Fruit fly (Drosophila melanogaster) whole organism, embryonic: ENCODE data around the gene CG3104.

Source experiments
- Adf1 ChIP-seq: fragments of 200-800 bp; sonication (Bioruptor generic); IDR thresholded peaks from 2 replicates; pipeline ENCODE4 v1.3.6; 2022; ENCODE audit warnings: missing biosample characterization, missing genetic modification characterization
- CG10147 ChIP-seq: fragments of 200-800 bp; sonication (Bioruptor generic); optimal IDR thresholded peaks from 2 replicates; lab custom pipeline; 2019; ENCODE audit warnings: missing biosample characterization, mild to moderate bottlenecking, missing genetic modification characterization, moderate library complexity
- CG10267 ChIP-seq: fragments of 200-800 bp; sonication (Bioruptor generic); optimal IDR thresholded peaks from 2 replicates; lab custom pipeline; 2018; ENCODE audit warnings: missing biosample characterization, mild to moderate bottlenecking, missing genetic modification characterization, moderate library complexity
- CG10979 ChIP-seq: fragments of 200-800 bp; sonication (Bioruptor generic); optimal IDR thresholded peaks from 2 replicates; lab custom pipeline; 2018; ENCODE audit warnings: missing biosample characterization, mild to moderate bottlenecking, missing genetic modification characterization, moderate library complexity
- CG11398 ChIP-seq: fragments of 200-800 bp; sonication (Bioruptor generic); optimal IDR thresholded peaks from 2 replicates; lab custom pipeline; 2016; ENCODE audit warnings: missing biosample characterization, missing genetic modification characterization
- CG14014 ChIP-seq: fragments of 200-800 bp; sonication (Bioruptor generic); IDR thresholded peaks from 2 replicates; pipeline ENCODE4 v1.3.6; 2022; ENCODE audit warnings: missing biosample characterization, missing genetic modification characterization
- CG15696 ChIP-seq: fragments of 200-800 bp; sonication (Bioruptor generic); optimal IDR thresholded peaks from 2 replicates; lab custom pipeline; 2019; ENCODE audit warnings: missing biosample characterization, mild to moderate bottlenecking, missing genetic modification characterization, moderate library complexity
- CG16815 ChIP-seq: fragments of 200-800 bp; sonication (Bioruptor generic); optimal IDR thresholded peaks from 3 replicates; lab custom pipeline; 2017; ENCODE audit warnings: missing biosample characterization, mild to moderate bottlenecking, missing genetic modification characterization
- CG17359 ChIP-seq: fragments of 200-800 bp; sonication (Bioruptor generic); optimal IDR thresholded peaks from 3 replicates; lab custom pipeline; 2018; ENCODE audit warnings: missing biosample characterization, mild to moderate bottlenecking, missing genetic modification characterization, moderate library complexity
- CG18476 ChIP-seq: fragments of 200-800 bp; sonication (Bioruptor generic); optimal IDR thresholded peaks from 2 replicates; lab custom pipeline; 2016; ENCODE audit warnings: missing biosample characterization, mild to moderate bottlenecking, missing genetic modification characterization
- CG18599 ChIP-seq: fragments of 200-800 bp; sonication (Bioruptor generic); optimal IDR thresholded peaks from 3 replicates; lab custom pipeline; 2017; ENCODE audit warnings: missing biosample characterization, missing genetic modification characterization, mild to moderate bottlenecking, moderate library complexity, missing genetic modification reagents
- CG2199 ChIP-seq: fragments of 200-800 bp; sonication (Bioruptor generic); IDR thresholded peaks from 3 replicates; pipeline ENCODE4 v1.3.6; 2022; ENCODE audit warnings: missing biosample characterization, missing genetic modification characterization
- CG2678 ChIP-seq: fragments of 200-800 bp; sonication (Bioruptor generic); optimal IDR thresholded peaks from 3 replicates; lab custom pipeline; 2019; ENCODE audit warnings: missing biosample characterization, mild to moderate bottlenecking, missing genetic modification characterization, moderate library complexity
- CG32772 ChIP-seq: fragments of 200-800 bp; sonication (Bioruptor generic); IDR thresholded peaks from 2 replicates; pipeline ENCODE4 v1.3.6; 2022; ENCODE audit warnings: missing biosample characterization, missing genetic modification characterization
- CG3847 ChIP-seq: fragments of 200-800 bp; sonication (Bioruptor generic); IDR thresholded peaks from 2 replicates; pipeline ENCODE4 v1.3.6; 2022; ENCODE audit warnings: missing biosample characterization, missing genetic modification characterization
- CG8089 ChIP-seq: fragments of 200-800 bp; sonication (Bioruptor generic); optimal IDR thresholded peaks from 3 replicates; lab custom pipeline; 2016; ENCODE audit warnings: missing biosample characterization, missing genetic modification characterization
- CG8290 ChIP-seq, 3 experiments: fragments of 200-800 bp; sonication (Bioruptor generic); optimal IDR thresholded peaks; 2 replicates each; lab custom pipeline; 2016 to 2019; ENCODE audit warnings: missing biosample characterization in 3 of 3, missing genetic modification characterization in 3 of 3, mild to moderate bottlenecking in 2 of 3, moderate library complexity in 1 of 3
- CG8388 ChIP-seq: fragments of 200-800 bp; sonication (Bioruptor generic); optimal IDR thresholded peaks from 2 replicates; lab custom pipeline; 2019; ENCODE audit warnings: missing biosample characterization, mild to moderate bottlenecking, missing genetic modification characterization, moderate library complexity
- CG9437 ChIP-seq: fragments of 200-800 bp; sonication (Bioruptor generic); optimal IDR thresholded peaks from 2 replicates; lab custom pipeline; 2018; ENCODE audit warnings: missing biosample characterization, mild to moderate bottlenecking, missing genetic modification characterization
- CG9876 ChIP-seq: fragments of 200-800 bp; sonication (Bioruptor generic); optimal IDR thresholded peaks from 2 replicates; lab custom pipeline; 2016; ENCODE audit warnings: missing biosample characterization, missing genetic modification characterization
- Drgx ChIP-seq: fragments of 200-800 bp; sonication (Bioruptor generic); IDR thresholded peaks from 2 replicates; pipeline ENCODE4 v1.3.6; 2022; ENCODE audit warnings: missing biosample characterization, missing genetic modification characterization
- ERR ChIP-seq: fragments of 200-800 bp; sonication (Bioruptor generic); optimal IDR thresholded peaks from 2 replicates; lab custom pipeline; 2016; ENCODE audit warnings: missing biosample characterization, missing genetic modification characterization
- Ets65A ChIP-seq: fragments of 200-800 bp; sonication (Bioruptor generic); peaks from one replicate; lab custom pipeline; 2016; ENCODE audit warnings: missing biosample characterization, missing genetic modification characterization
- Hand ChIP-seq: fragments of 200-800 bp; sonication (Bioruptor generic); optimal IDR thresholded peaks from 2 replicates; lab custom pipeline; 2017; ENCODE audit warnings: mild to moderate bottlenecking, missing biosample characterization, missing genetic modification reagents, missing genetic modification characterization
- Hmx ChIP-seq: fragments of 200-800 bp; sonication (Bioruptor generic); optimal IDR thresholded peaks from 2 replicates; lab custom pipeline; 2016; ENCODE audit warnings: missing biosample characterization, missing genetic modification characterization
- Hsf ChIP-seq: fragments of 200-800 bp; sonication (Bioruptor generic); optimal IDR thresholded peaks from 3 replicates; lab custom pipeline; 2016; ENCODE audit warnings: missing biosample characterization, missing genetic modification characterization
- Meics ChIP-seq: fragments of 200-800 bp; sonication (Bioruptor generic); optimal IDR thresholded peaks from 2 replicates; lab custom pipeline; 2017; ENCODE audit warnings: missing biosample characterization, mild to moderate bottlenecking, missing genetic modification characterization
- NC2α ChIP-seq: fragments of 200-800 bp; sonication (Bioruptor generic); optimal IDR thresholded peaks from 2 replicates; lab custom pipeline; 2016; ENCODE audit warnings: missing biosample characterization, missing genetic modification characterization
- Ptx1 ChIP-seq: fragments of 200-800 bp; sonication (Bioruptor generic); IDR thresholded peaks from 2 replicates; pipeline ENCODE4 v1.3.6; 2022; ENCODE audit warnings: missing biosample characterization, missing genetic modification characterization
- Stat92E ChIP-seq, 3 experiments: fragments of >200 bp in 2 of 3; fragments of 200-800 bp in 1 of 3; sonication (Bioruptor generic) in 1 of 3; optimal IDR thresholded peaks; 2 replicates each; lab custom pipeline; 2017 to 2019; ENCODE audit warnings: missing biosample characterization in 3 of 3, missing genetic modification characterization in 3 of 3, mild to moderate bottlenecking in 1 of 3, moderate library complexity in 1 of 3
- ato ChIP-seq: fragments of 200-800 bp; sonication (Bioruptor generic); IDR thresholded peaks from 2 replicates; pipeline ENCODE4 v1.3.6; 2022; ENCODE audit warnings: missing biosample characterization, missing genetic modification characterization; ENCODE audit not compliant: partially characterized antibody
- bsh ChIP-seq, 2 experiments: fragments of 200-800 bp; sonication (Bioruptor generic); optimal IDR thresholded peaks; 2 replicates each; lab custom pipeline; 2017 to 2018; ENCODE audit warnings: mild to moderate bottlenecking in 2 of 2, missing biosample characterization in 2 of 2, missing genetic modification characterization in 2 of 2, moderate library complexity in 1 of 2
- caup ChIP-seq: fragments of 200-800 bp; sonication (Bioruptor generic); optimal IDR thresholded peaks from 3 replicates; lab custom pipeline; 2017; ENCODE audit warnings: missing biosample characterization, mild to moderate bottlenecking, missing genetic modification characterization, moderate library complexity; ENCODE audit not compliant: severe bottlenecking
- croc ChIP-seq: fragments of 200-800 bp; sonication (Bioruptor generic); conservative IDR thresholded peaks from 3 replicates; pipeline ENCODE4 v1.3.6; 2022; ENCODE audit warnings: missing biosample characterization, missing genetic modification characterization
- disco-r ChIP-seq: fragments of 200-800 bp; sonication (Bioruptor generic); optimal IDR thresholded peaks from 2 replicates; lab custom pipeline; 2016; ENCODE audit warnings: missing biosample characterization, missing genetic modification characterization
- fd102C ChIP-seq: fragments of 200-800 bp; sonication (Bioruptor generic); optimal IDR thresholded peaks from 2 replicates; lab custom pipeline; 2018; ENCODE audit warnings: missing biosample characterization, mild to moderate bottlenecking, missing genetic modification characterization, moderate library complexity
- fd64A ChIP-seq: fragments of 200-800 bp; sonication (Bioruptor generic); optimal IDR thresholded peaks from 3 replicates; lab custom pipeline; 2018; ENCODE audit warnings: missing biosample characterization, mild to moderate bottlenecking, missing genetic modification characterization
- gsb-n ChIP-seq: fragments of 200-800 bp; sonication (Bioruptor generic); optimal IDR thresholded peaks from 3 replicates; lab custom pipeline; 2018; ENCODE audit warnings: missing biosample characterization, mild to moderate bottlenecking, missing genetic modification characterization
- ind ChIP-seq: fragments of 200-800 bp; sonication (Bioruptor generic); optimal IDR thresholded peaks from 3 replicates; lab custom pipeline; 2016; ENCODE audit warnings: missing biosample characterization, missing genetic modification characterization
- inv ChIP-seq: fragments of 200-800 bp; sonication (Bioruptor generic); IDR thresholded peaks from 2 replicates; pipeline ENCODE4 v1.3.6; 2022; ENCODE audit warnings: missing biosample characterization, missing genetic modification characterization; ENCODE audit not compliant: partially characterized antibody
- maf-S ChIP-seq: fragments of 200-800 bp; sonication (Bioruptor generic); optimal IDR thresholded peaks from 2 replicates; lab custom pipeline; 2016; ENCODE audit warnings: missing biosample characterization, missing genetic modification characterization
- nmo ChIP-seq: fragments of 200-800 bp; sonication (Bioruptor generic); optimal IDR thresholded peaks from 2 replicates; lab custom pipeline; 2018; ENCODE audit warnings: missing biosample characterization, mild to moderate bottlenecking, missing genetic modification characterization, moderate library complexity
- oc ChIP-seq: fragments of 200-800 bp; sonication (Bioruptor generic); optimal IDR thresholded peaks from 2 replicates; lab custom pipeline; 2018; ENCODE audit warnings: missing biosample characterization, mild to moderate bottlenecking, missing genetic modification characterization, moderate library complexity
- psq ChIP-seq: fragments of 200-800 bp; sonication (Bioruptor generic); optimal IDR thresholded peaks from 2 replicates; lab custom pipeline; 2017; ENCODE audit warnings: missing biosample characterization, missing genetic modification characterization
- row ChIP-seq: fragments of 200-800 bp; sonication (Bioruptor generic); IDR thresholded peaks from 3 replicates; pipeline ENCODE4 v1.3.6; 2022; ENCODE audit warnings: missing biosample characterization, missing genetic modification characterization
- slou ChIP-seq: fragments of 200-800 bp; sonication (Bioruptor generic); optimal IDR thresholded peaks from 3 replicates; lab custom pipeline; 2016; ENCODE audit warnings: missing biosample characterization, missing genetic modification characterization
- sqz ChIP-seq: fragments of 200-800 bp; sonication (Bioruptor generic); optimal IDR thresholded peaks from 3 replicates; lab custom pipeline; 2018; ENCODE audit warnings: missing biosample characterization, mild to moderate bottlenecking, missing genetic modification characterization
- sug ChIP-seq: fragments of 200-800 bp; optimal IDR thresholded peaks from 2 replicates; lab custom pipeline; 2019; ENCODE audit warnings: missing biosample characterization, mild to moderate bottlenecking, missing genetic modification characterization, moderate library complexity
- tin ChIP-seq: fragments of 200-800 bp; sonication (Bioruptor generic); optimal IDR thresholded peaks from 3 replicates; lab custom pipeline; 2016; ENCODE audit warnings: missing biosample characterization, missing genetic modification characterization

CG3104 gene

dm6 chr2L:2878859-2879258 is 23.3 kb upstream of the CG3104 start, which contains the start of gene RabGGTb (continued):
- TF ChIP-seq Meics: peak; percentile 66
- TF ChIP-seq nmo (GFP tag; lab: Kevin White, UChicago): peak; percentile 30
- peak; percentile 83 for TF ChIP-seq CG3847
- TF ChIP-seq CG10267 (tag; lab: Kevin White, UChicago): peak; percentile 41
- peak; percentile 15 for TF ChIP-seq ERR (GFP tag; lab: Kevin White, UChicago)
- peak; percentile 59 for TF ChIP-seq Hsf (GFP tag; lab: Kevin White, UChicago)
- TF ChIP-seq ind (GFP tag; lab: Kevin White, UChicago): peak; percentile 38
- TF ChIP-seq CG9876 (GFP tag; lab: Kevin White, UChicago): no peak
- TF ChIP-seq bsh (GFP tag; optimal IDR thresholded peaks at IDR 0.05; lab: Kevin White, UChicago): peak in 1 of 2 experiments; percentile 36
- no peak for TF ChIP-seq inv (GFP tag; lab: Robert Waterston, UW)
- TF ChIP-seq CG9437 (GFP tag; lab: Kevin White, UChicago): no peak
- peak; percentile 39 for TF ChIP-seq tin (GFP tag; lab: Kevin White, UChicago)
- peak; percentile 41 for TF ChIP-seq CG11398 (GFP tag; lab: Kevin White, UChicago)
- TF ChIP-seq CG15696: peak; percentile 12
- peak; percentile 41 for TF ChIP-seq Hand
- peak; percentile 79 for TF ChIP-seq Ptx1 (GFP tag; lab: Robert Waterston, UW)
- TF ChIP-seq CG2678 (tag; lab: Kevin White, UChicago): peak; percentile 61
- peak; percentile 35 for TF ChIP-seq CG10979
- peak; percentile 67 for TF ChIP-seq CG18599 (GFP tag; lab: Kevin White, UChicago)
- TF ChIP-seq CG2199: no peak
- TF ChIP-seq CG14014 (GFP tag; lab: Robert Waterston, UW): peak; percentile 77
- TF ChIP-seq CG32772 (GFP tag; lab: Robert Waterston, UW): peak; percentile 41; the same call in 1 of the 2 replicates
- TF ChIP-seq Adf1 (GFP tag; lab: Robert Waterston, UW): peak; percentile 54; the same call in 1 of the 2 replicates
- peak; percentile 52 for TF ChIP-seq gsb-n (tag; lab: Kevin White, UChicago)
- peak; percentile 25 for TF ChIP-seq caup
- no peak for TF ChIP-seq psq (GFP tag; lab: Kevin White, UChicago)
- peak; percentile 92 for TF ChIP-seq row (GFP tag; lab: Robert Waterston, UW)
- peak; percentile 77 for TF ChIP-seq Ets65A (GFP tag; lab: Kevin White, UChicago)
- no peak for TF ChIP-seq CG8290 (GFP tag; optimal IDR thresholded peaks at IDR 0.05; lab: Kevin White, UChicago)
- TF ChIP-seq CG8290 (tag; optimal IDR thresholded peaks at IDR 0.05; lab: Kevin White, UChicago): peak in 1 of 2 experiments; percentile 84
- no peak; the same call in 2 of the 3 replicates for TF ChIP-seq croc
- TF ChIP-seq maf-S: peak; percentile 25
- no peak for TF ChIP-seq disco-r (GFP tag; lab: Kevin White, UChicago)
- TF ChIP-seq fd64A (GFP tag; lab: Kevin White, UChicago): no peak
- TF ChIP-seq CG16815 (GFP tag; lab: Kevin White, UChicago): no peak
- TF ChIP-seq sug (tag; lab: Kevin White, UChicago): peak; percentile 31
- no peak for TF ChIP-seq fd102C
- TF ChIP-seq Hmx (GFP tag; lab: Kevin White, UChicago): peak; percentile 13
- TF ChIP-seq ato (GFP tag; lab: Robert Waterston, UW): no peak
- peak; percentile 5 for TF ChIP-seq CG18476 (GFP tag; lab: Kevin White, UChicago)
- TF ChIP-seq Stat92E (GFP tag; optimal IDR thresholded peaks at IDR 0.05; lab: Kevin White, UChicago): no peak
- peak; percentile 33 for TF ChIP-seq CG17359
- TF ChIP-seq CG8388 (GFP tag; lab: Kevin White, UChicago): peak; percentile 33
- TF ChIP-seq CG10147 (GFP tag; lab: Kevin White, UChicago): peak; percentile 29
- no peak for TF ChIP-seq slou
- TF ChIP-seq oc (tag; lab: Kevin White, UChicago): peak; percentile 49
- peak; percentile 20 for TF ChIP-seq NC2α
- peak; percentile 6 for TF ChIP-seq CG8089 (GFP tag; lab: Kevin White, UChicago)
- TF ChIP-seq sqz (GFP tag; lab: Kevin White, UChicago): no peak
- peak; percentile 80 for TF ChIP-seq Drgx
